Fruit fly (Drosophila melanogaster): ENCODE results near the gene CG14384.
A peak's percentile ranks its signal among the peaks of the same experiment; 100 is the strongest.

Gene CG14384

DNA sequence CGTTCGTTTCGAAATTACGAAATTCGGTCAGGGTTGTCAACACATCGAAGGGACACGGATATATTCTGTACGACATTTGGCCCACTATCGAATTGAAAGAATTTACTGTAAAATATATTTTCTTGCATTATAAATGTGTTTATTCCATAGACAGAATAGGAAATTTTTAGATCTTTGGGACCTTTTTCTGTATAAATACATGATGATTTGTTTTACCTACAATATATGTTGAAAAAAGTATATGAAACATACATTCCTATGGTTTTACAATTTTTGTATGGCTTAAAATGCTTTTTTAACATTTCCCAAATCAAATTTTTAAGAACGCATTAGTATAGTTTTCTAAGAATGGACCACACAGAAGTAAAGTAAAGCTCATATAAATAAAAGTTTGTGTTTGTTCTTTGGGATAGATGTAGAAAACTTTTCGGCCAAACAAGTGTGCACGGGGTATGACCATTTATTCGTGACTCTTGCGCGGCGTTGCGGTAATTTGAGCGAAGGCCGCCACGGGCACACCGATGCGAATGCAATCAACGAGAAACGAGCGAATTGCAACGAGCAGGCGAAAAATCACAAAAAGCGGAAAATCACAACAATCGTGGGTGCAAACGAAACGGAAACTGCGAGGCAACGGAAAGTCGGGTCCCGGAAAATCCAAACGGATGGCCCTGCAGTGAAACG, 30.2 kb upstream of the CG14384 start, which contains the start of the genes CG17327, CG44194 and CG7518 (continued):
- TF ChIP-seq ap (GFP tag; IDR thresholded peaks at IDR 0.05) (no peak), org-1 (GFP tag; optimal IDR thresholded peaks at IDR 0.05) (no peak), CG43689 (GFP tag; IDR thresholded peaks at IDR 0.05) (no peak), BEAF-32 (GFP tag; optimal IDR thresholded peaks at IDR 0.05) (peak; percentile 77), CG10366 (GFP tag; IDR thresholded peaks at IDR 0.05) (no peak), CG1603 (tag; optimal IDR thresholded peaks at IDR 0.05) (no peak), CG1529 (GFP tag; optimal IDR thresholded peaks at IDR 0.05) (no peak), tll (GFP tag; optimal IDR thresholded peaks at IDR 0.05) (peak in 1 of 2 experiments; percentile 25), crc (GFP tag; optimal IDR thresholded peaks at IDR 0.05) (no peak), CG11085 (GFP tag; IDR thresholded peaks at IDR 0.05) (no peak), CG4854 (GFP tag; optimal IDR thresholded peaks at IDR 0.05) (no peak), NFAT (GFP tag; IDR thresholded peaks at IDR 0.05) (peak; percentile 57), amos (GFP tag; IDR thresholded peaks at IDR 0.05; ENCODE audit: partially characterized antibody) (peak; percentile 51), bcd (GFP tag; optimal IDR thresholded peaks at IDR 0.05) (no peak), NC2α (GFP tag; optimal IDR thresholded peaks at IDR 0.05) (no peak), CG32532 (GFP tag; IDR thresholded peaks at IDR 0.05) (0 out of 2 replicates have a peak, but pooled peaks have one; percentile 12), yki (optimal IDR thresholded peaks at IDR 0.05) (no peak), Sry-β (GFP tag; optimal IDR thresholded peaks at IDR 0.05) (no peak), Bgb (GFP tag; IDR thresholded peaks at IDR 0.05; ENCODE audit: partially characterized antibody) (peak; percentile 46), CG3995 (GFP tag; optimal IDR thresholded peaks at IDR 0.05) (peak; percentile 83), gro (GFP tag; optimal IDR thresholded peaks at IDR 0.05) (no peak), B-H2 (GFP tag; optimal IDR thresholded peaks at IDR 0.05) (no peak), Neu2 (GFP tag; optimal IDR thresholded peaks at IDR 0.05; ENCODE audit: borderline replicate concordance) (no peak), Nf-YB (GFP tag; optimal IDR thresholded peaks at IDR 0.05) (no peak), abd-A (tag; optimal IDR thresholded peaks at IDR 0.05) (no peak), fu2 (GFP tag; optimal IDR thresholded peaks at IDR 0.05) (peak; percentile 16), gem (tag; optimal IDR thresholded peaks at IDR 0.05) (no peak), CG17829 (tag; optimal IDR thresholded peaks at IDR 0.05) (peak; percentile 47), HLH4C (GFP tag; IDR thresholded peaks at IDR 0.05; ENCODE audit: partially characterized antibody) (0 out of 3 replicates have a peak, but pooled peaks have one; percentile 28), CG15601 (tag; optimal IDR thresholded peaks at IDR 0.05) (no peak), tin (GFP tag; optimal IDR thresholded peaks at IDR 0.05) (peak; percentile 18), kay (GFP tag; optimal IDR thresholded peaks at IDR 0.05) (no peak), CG9215 (GFP tag; IDR thresholded peaks at IDR 0.05) (no peak), Rx (GFP tag; IDR thresholded peaks at IDR 0.05) (no peak), p53 (GFP tag; optimal IDR thresholded peaks at IDR 0.05) (no peak), CG10209 (GFP tag; optimal IDR thresholded peaks at IDR 0.05) (no peak), CG32767 (GFP tag; IDR thresholded peaks at IDR 0.05) (no peak), Vsx1 (GFP tag; optimal IDR thresholded peaks at IDR 0.05) (no peak), ATbp (GFP tag; optimal IDR thresholded peaks at IDR 0.05) (no peak), MESR4 (GFP tag; optimal IDR thresholded peaks at IDR 0.05) (peak; percentile 77), unpg (GFP tag; optimal IDR thresholded peaks at IDR 0.05) (no peak), Dip3 (GFP tag; optimal IDR thresholded peaks at IDR 0.05) (peak; percentile 22), Sry-δ (GFP tag; optimal IDR thresholded peaks at IDR 0.05) (peak; percentile 60), CG32772 (GFP tag; IDR thresholded peaks at IDR 0.05) (no peak), CG14860 (GFP tag; IDR thresholded peaks at IDR 0.05; ENCODE audit: partially characterized antibody) (0 out of 3 replicates have a peak, but pooled peaks have one; percentile 13), Mrtf (GFP tag; IDR thresholded peaks at IDR 0.05) (no peak), phol (tag; optimal IDR thresholded peaks at IDR 0.05) (peak; percentile 56), CG33213 (GFP tag; optimal IDR thresholded peaks at IDR 0.05) (no peak), CG18619 (GFP tag; optimal IDR thresholded peaks at IDR 0.05) (no peak), Mad (GFP tag; optimal IDR thresholded peaks at IDR 0.05) (no peak)

Measured in whole organism, embryonic.